Fruit fly (Drosophila melanogaster): ENCODE results near the gene PIG-H.
A peak's percentile ranks its signal among the peaks of the same experiment; 100 is the strongest.

Gene PIG-H

dm6 chr3R:7990799-7991423, 8.7 kb upstream of the PIG-H start (continued):
- TF ChIP-seq pb (GFP tag; optimal IDR thresholded peaks at IDR 0.05) (no peak), CG9437 (GFP tag; optimal IDR thresholded peaks at IDR 0.05) (no peak), CG6689 (GFP tag; IDR thresholded peaks at IDR 0.05) (no peak), Blimp-1 (GFP tag; optimal IDR thresholded peaks at IDR 0.05) (peak; percentile 96), Antp (GFP tag; optimal IDR thresholded peaks at IDR 0.05) (no peak), CG1024 (GFP tag; IDR thresholded peaks at IDR 0.05) (no peak), pros (GFP tag; optimal IDR thresholded peaks at IDR 0.05) (peak; percentile 67), Awh (GFP tag; IDR thresholded peaks at IDR 0.05) (peak; percentile 81), Hr78 (GFP tag; optimal IDR thresholded peaks at IDR 0.05) (peak in 1 of 2 experiments; percentile 50), onecut (GFP tag; IDR thresholded peaks at IDR 0.05) (peak; percentile 49; the same call in 1 of the 2 replicates), bowl (GFP tag; IDR thresholded peaks at IDR 0.05) (no peak)

DNA sequence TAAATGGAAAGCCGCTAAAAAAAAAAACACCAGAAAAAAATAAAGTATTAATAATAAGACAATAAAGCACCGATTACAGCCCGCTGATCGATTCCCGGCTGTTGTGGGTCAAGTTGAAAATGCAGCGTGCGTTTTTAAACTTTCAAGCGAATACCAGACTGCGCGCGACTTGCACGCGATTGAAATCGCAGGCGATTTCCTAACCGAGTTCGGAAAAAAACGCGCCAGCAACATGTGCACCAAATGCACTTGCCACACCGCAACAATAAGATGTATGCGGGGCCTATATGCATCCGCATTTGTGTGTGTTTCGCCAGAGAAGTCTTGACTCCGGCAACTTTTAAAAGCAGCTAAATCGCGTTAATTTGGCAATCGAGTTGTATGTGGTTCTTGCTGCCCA, 8.2 kb upstream of the PIG-H start:
- TF ChIP-seq CG17829 (tag; optimal IDR thresholded peaks at IDR 0.05), result no peak
- TF ChIP-seq p53 (GFP tag; optimal IDR thresholded peaks at IDR 0.05), result no peak
- peak; percentile 99 for TF ChIP-seq CG8359 (GFP tag; optimal IDR thresholded peaks at IDR 0.05; ENCODE audit: borderline replicate concordance)
- TF ChIP-seq crol (GFP tag; IDR thresholded peaks at IDR 0.05), result no peak
- TF ChIP-seq amos (GFP tag; IDR thresholded peaks at IDR 0.05; ENCODE audit: partially characterized antibody), result no peak
- TF ChIP-seq CG3407 (GFP tag; optimal IDR thresholded peaks at IDR 0.05), result no peak
- TF ChIP-seq ken (GFP tag; IDR thresholded peaks at IDR 0.05), result 0 out of 3 replicates have a peak, but pooled peaks have one; percentile 47

dm6 chr3R:7992100-7992499, 7.5 kb upstream of the PIG-H start:
- TF ChIP-seq twi (tag; optimal IDR thresholded peaks at IDR 0.05) (no peak), Hr51 (GFP tag; optimal IDR thresholded peaks at IDR 0.05) (peak in 1 of 2 experiments; percentile 13), Med (GFP tag) (no peak), lbe (GFP tag; optimal IDR thresholded peaks at IDR 0.05) (no peak), trem (tag; optimal IDR thresholded peaks at IDR 0.05) (no peak), Trl (optimal IDR thresholded peaks at IDR 0.05) (no peak), Trl (GFP tag; optimal IDR thresholded peaks at IDR 0.05) (no peak), CG17359 (tag; optimal IDR thresholded peaks at IDR 0.05) (no peak), oc (tag; optimal IDR thresholded peaks at IDR 0.05) (no peak), gem (tag; optimal IDR thresholded peaks at IDR 0.05) (peak; percentile 16), CG10543 (GFP tag; optimal IDR thresholded peaks at IDR 0.05) (no peak)

DNA sequence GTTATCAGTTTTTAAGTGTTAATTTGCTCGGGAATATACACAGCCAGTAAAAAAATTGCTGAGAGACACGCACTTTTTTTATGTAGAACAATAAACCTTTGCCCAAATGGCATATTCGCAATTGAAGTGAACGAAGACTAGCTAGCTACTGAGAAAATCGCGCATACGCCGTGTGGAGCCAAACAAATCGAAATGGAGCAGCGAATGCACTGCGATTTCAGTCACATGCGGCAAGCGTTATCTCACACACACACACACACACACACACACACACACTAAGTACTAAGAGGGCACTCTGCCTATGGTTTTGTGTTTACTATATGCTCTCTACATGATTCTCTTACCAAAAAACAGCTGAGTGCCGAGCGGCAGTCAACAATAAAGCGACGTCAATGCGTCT, 6.1 kb upstream of the PIG-H start:
- TF ChIP-seq chinmo (GFP tag; IDR thresholded peaks at IDR 0.05; ENCODE audit: partially characterized antibody) (peak; percentile 85; the same call in 1 of the 4 replicates), onecut (GFP tag; IDR thresholded peaks at IDR 0.05) (no peak), CG6254 (GFP tag; optimal IDR thresholded peaks at IDR 0.05) (no peak), CG11695 (GFP tag; IDR thresholded peaks at IDR 0.05) (no peak), org-1 (GFP tag; optimal IDR thresholded peaks at IDR 0.05) (no peak), ind (GFP tag; optimal IDR thresholded peaks at IDR 0.05) (no peak), kay (GFP tag; optimal IDR thresholded peaks at IDR 0.05) (no peak), Nf-YC (tag; optimal IDR thresholded peaks at IDR 0.05) (no peak), CG4854 (GFP tag; optimal IDR thresholded peaks at IDR 0.05) (no peak), CG7372 (GFP tag; IDR thresholded peaks at IDR 0.05) (0 out of 2 replicates have a peak, but pooled peaks have one; percentile 37), CG8089 (GFP tag; optimal IDR thresholded peaks at IDR 0.05) (no peak), Pdp1 (GFP tag; optimal IDR thresholded peaks at IDR 0.05) (no peak), caup (GFP tag; optimal IDR thresholded peaks at IDR 0.05; ENCODE audit: severe bottlenecking) (no peak), ttk (GFP tag; IDR thresholded peaks at IDR 0.05) (no peak), CG12071 (GFP tag; optimal IDR thresholded peaks at IDR 0.05) (no peak), croc (GFP tag; conservative IDR thresholded peaks at IDR 0.05) (no peak), zen2 (GFP tag; IDR thresholded peaks at IDR 0.05; ENCODE audit: partially characterized antibody) (peak; percentile 10; the same call in 1 of the 3 replicates), ewg (GFP tag; optimal IDR thresholded peaks at IDR 0.05) (no peak)

Data from whole organism, embryonic.